ENCODE assay signal across 4 fruit fly cellular contexts in the genomic region with DNA sequence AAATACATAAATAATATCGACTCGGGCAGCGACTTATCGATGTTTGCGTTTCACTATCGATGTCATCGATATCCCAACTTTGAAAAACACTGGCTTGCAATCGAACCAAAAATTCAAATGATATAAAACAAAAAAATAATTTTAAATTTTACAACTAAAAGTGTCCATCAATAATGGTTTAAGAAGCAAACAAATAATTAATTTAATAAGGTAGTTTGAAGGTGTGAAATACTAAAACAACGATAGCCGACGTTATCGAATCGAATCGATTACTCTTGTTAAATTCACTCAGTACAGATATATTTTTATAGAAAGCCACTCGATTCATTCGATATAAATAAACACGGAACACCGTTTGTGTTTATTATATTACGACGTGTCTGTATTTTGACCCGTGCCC.
TF ChIP-seq lines count a peak whose summit lies in the region.

SMC3 (minus strand) TSS at position 22 of the 400 bp plus-strand sequence.
Ubc7 (plus strand) TSS at position 260 of the 400 bp plus-strand sequence.

- TF ChIP-seq CTCF in whole organism, embryonic (GFP tag; optimal IDR thresholded peaks at IDR 0.05; lab: Kevin White, UChicago): no peak

TF ChIP-seq in Kc167, 6 proteins besides CTCF, POLR2A, EP300 and RAD21:
- no peak for TF ChIP-seq h (optimal IDR thresholded peaks at IDR 0.05; lab: Kevin White, UChicago)
- TF ChIP-seq ttk (optimal IDR thresholded peaks at IDR 0.05; lab: Kevin White, UChicago): no peak
- no peak for TF ChIP-seq Sin3A (optimal IDR thresholded peaks at IDR 0.05; lab: Kevin White, UChicago)
- peak; percentile 92 for TF ChIP-seq psq (optimal IDR thresholded peaks at IDR 0.05; lab: Kevin White, UChicago)

TF ChIP-seq in whole organism, adult, 20 proteins besides CTCF, POLR2A, EP300 and RAD21:
- TF ChIP-seq Mnt (GFP tag; optimal IDR thresholded peaks at IDR 0.05; lab: Kevin White, UChicago) (peak; percentile 26), CG11617 (GFP tag; optimal IDR thresholded peaks at IDR 0.05; lab: Kevin White, UChicago) (peak; percentile 34), bab1 (GFP tag; optimal IDR thresholded peaks at IDR 0.05; lab: Kevin White, UChicago) (peak; percentile 40), toe (GFP tag; optimal IDR thresholded peaks at IDR 0.05; lab: Kevin White, UChicago) (no peak), CG14711 (tag; optimal IDR thresholded peaks at IDR 0.05; lab: Kevin White, UChicago) (peak; percentile 15)
TF ChIP-seq in whole organism, adult: peak in this region for 4.

TF ChIP-seq in whole organism, embryonic, 481 proteins besides CTCF, POLR2A, EP300 and RAD21 (continues in another document):
- TF ChIP-seq Deaf1 (tag; optimal IDR thresholded peaks at IDR 0.05; lab: Kevin White, UChicago) (no peak), dpn (GFP tag; optimal IDR thresholded peaks at IDR 0.05; lab: Kevin White, UChicago) (no peak), CG10209 (GFP tag; optimal IDR thresholded peaks at IDR 0.05; lab: Kevin White, UChicago) (no peak), CG12104 (GFP tag; optimal IDR thresholded peaks at IDR 0.05; lab: Kevin White, UChicago) (no peak), Nf-YB (GFP tag; optimal IDR thresholded peaks at IDR 0.05; lab: Kevin White, UChicago) (no peak), CG13624 (GFP tag; optimal IDR thresholded peaks at IDR 0.05; lab: Kevin White, UChicago) (no peak), Camta (GFP tag; optimal IDR thresholded peaks at IDR 0.05; lab: Kevin White, UChicago) (no peak), az2 (GFP tag; optimal IDR thresholded peaks at IDR 0.05; lab: Kevin White, UChicago) (no peak), Dad (GFP tag; optimal IDR thresholded peaks at IDR 0.05; lab: Kevin White, UChicago) (no peak), pros (GFP tag; optimal IDR thresholded peaks at IDR 0.05; lab: Kevin White, UChicago) (no peak), NC2α (GFP tag; optimal IDR thresholded peaks at IDR 0.05; lab: Kevin White, UChicago) (no peak), HmgZ (tag; optimal IDR thresholded peaks at IDR 0.05; lab: Kevin White, UChicago) (no peak), stc (GFP tag; IDR thresholded peaks at IDR 0.05; lab: Robert Waterston, UW) (no peak), CG9932 (GFP tag; IDR thresholded peaks at IDR 0.05; lab: Robert Waterston, UW) (no peak), lbe (GFP tag; optimal IDR thresholded peaks at IDR 0.05; lab: Kevin White, UChicago) (peak; percentile 33), dmrt11E (tag; optimal IDR thresholded peaks at IDR 0.05; lab: Kevin White, UChicago) (no peak), corto (GFP tag; optimal IDR thresholded peaks at IDR 0.05; lab: Kevin White, UChicago) (no peak), CG15011 (GFP tag; optimal IDR thresholded peaks at IDR 0.05; lab: Kevin White, UChicago) (no peak), Atf-2 (GFP tag; optimal IDR thresholded peaks at IDR 0.05; lab: Kevin White, UChicago) (no peak), ems (GFP tag; optimal IDR thresholded peaks at IDR 0.05; lab: Kevin White, UChicago) (no peak), sima (GFP tag; optimal IDR thresholded peaks at IDR 0.05; lab: Kevin White, UChicago) (no peak), inv (GFP tag; IDR thresholded peaks at IDR 0.05; lab: Robert Waterston, UW; ENCODE audit: partially characterized antibody) (peak; percentile 88), CG30431 (GFP tag; optimal IDR thresholded peaks at IDR 0.05; lab: Kevin White, UChicago) (no peak), CG14710 (tag; optimal IDR thresholded peaks at IDR 0.05; lab: Kevin White, UChicago) (peak; percentile 79), CG8290 (GFP tag; optimal IDR thresholded peaks at IDR 0.05; lab: Kevin White, UChicago) (peak; percentile 53), CG8290 (tag; optimal IDR thresholded peaks at IDR 0.05; lab: Kevin White, UChicago) (no peak), jumu (GFP tag; optimal IDR thresholded peaks at IDR 0.05; lab: Kevin White, UChicago) (no peak), HHEX (GFP tag; optimal IDR thresholded peaks at IDR 0.05; lab: Kevin White, UChicago) (no peak), CG16863 (GFP tag; optimal IDR thresholded peaks at IDR 0.05; lab: Kevin White, UChicago) (no peak), Atf3 (GFP tag; optimal IDR thresholded peaks at IDR 0.05; lab: Kevin White, UChicago) (no peak), CG31388 (GFP tag; optimal IDR thresholded peaks at IDR 0.05; lab: Kevin White, UChicago) (no peak), CG11456 (GFP tag; IDR thresholded peaks at IDR 0.05; lab: Robert Waterston, UW) (no peak), CG17912 (GFP tag; optimal IDR thresholded peaks at IDR 0.05; lab: Kevin White, UChicago) (no peak), CG1647 (GFP tag; optimal IDR thresholded peaks at IDR 0.05; lab: Kevin White, UChicago) (no peak), pb (GFP tag; optimal IDR thresholded peaks at IDR 0.05; lab: Kevin White, UChicago) (no peak), sisA (GFP tag; IDR thresholded peaks at IDR 0.05; lab: Robert Waterston, UW) (no peak), CoRest (tag; optimal IDR thresholded peaks at IDR 0.05; lab: Kevin White, UChicago) (peak; percentile 11), CG14860 (GFP tag; IDR thresholded peaks at IDR 0.05; lab: Robert Waterston, UW; ENCODE audit: partially characterized antibody) (peak; percentile 98), CG18764 (GFP tag; optimal IDR thresholded peaks at IDR 0.05; lab: Kevin White, UChicago) (no peak), CG2199 (GFP tag; IDR thresholded peaks at IDR 0.05; lab: Robert Waterston, UW) (no peak)

TF ChIP-seq in whole organism, prepupa, 60 proteins besides CTCF, POLR2A, EP300 and RAD21:
- no peak for TF ChIP-seq CG10631 (GFP tag; optimal IDR thresholded peaks at IDR 0.05; lab: Kevin White, UChicago)
- no peak for TF ChIP-seq CG6163 (GFP tag; IDR thresholded peaks at IDR 0.05; lab: Robert Waterston, UW)
- TF ChIP-seq acj6 (GFP tag; optimal IDR thresholded peaks at IDR 0.05; lab: Kevin White, UChicago): no peak
- no peak for TF ChIP-seq Sox102F (GFP tag; optimal IDR thresholded peaks at IDR 0.05; lab: Kevin White, UChicago)
- no peak for TF ChIP-seq CG8632 (GFP tag; optimal IDR thresholded peaks at IDR 0.05; lab: Kevin White, UChicago)
- peak; percentile 7 for TF ChIP-seq esn (GFP tag; optimal IDR thresholded peaks at IDR 0.05; lab: Kevin White, UChicago)
- no peak for TF ChIP-seq eg (GFP tag; IDR thresholded peaks at IDR 0.05; lab: Robert Waterston, UW)
- TF ChIP-seq CG9139 (GFP tag; optimal IDR thresholded peaks at IDR 0.05; lab: Kevin White, UChicago): no peak
- peak; percentile 33 for TF ChIP-seq Eip93F (GFP tag; optimal IDR thresholded peaks at IDR 0.05; lab: Kevin White, UChicago)
- peak; percentile 58 for TF ChIP-seq fkh (GFP tag; optimal IDR thresholded peaks at IDR 0.05; lab: Kevin White, UChicago)
